Fruit fly (Drosophila melanogaster): ENCODE results near the gene CG34367.

CG34367 gene

dm6 chr2L:10362408-10363067, 8.8 kb upstream of the CG34367 start, which contains the start of the genes Cand1 and pim (continued):
- peak; percentile 48; the same call in 1 of the 3 replicates for TF ChIP-seq CG17361 (GFP tag; IDR thresholded peaks at IDR 0.05)
- TF ChIP-seq lmd (GFP tag; IDR thresholded peaks at IDR 0.05), result no peak
- peak; percentile 81 for TF ChIP-seq Sry-δ (GFP tag; optimal IDR thresholded peaks at IDR 0.05)
- TF ChIP-seq CG6689 (GFP tag; IDR thresholded peaks at IDR 0.05), result no peak
- TF ChIP-seq CG1603 (tag; optimal IDR thresholded peaks at IDR 0.05), result peak; percentile 91
- TF ChIP-seq fru (optimal IDR thresholded peaks at IDR 0.05), result no peak
- TF ChIP-seq bsh (GFP tag; optimal IDR thresholded peaks at IDR 0.05), result no peak
- 0 out of 2 replicates have a peak, but pooled peaks have one; percentile 16 for TF ChIP-seq CG2129 (GFP tag; IDR thresholded peaks at IDR 0.05; ENCODE audit: partially characterized antibody)
- TF ChIP-seq trem (tag; optimal IDR thresholded peaks at IDR 0.05), result peak; percentile 81
- TF ChIP-seq fd64A (GFP tag; optimal IDR thresholded peaks at IDR 0.05), result no peak
- no peak for TF ChIP-seq CG12236 (GFP tag; optimal IDR thresholded peaks at IDR 0.05)
- TF ChIP-seq chinmo (GFP tag; IDR thresholded peaks at IDR 0.05; ENCODE audit: partially characterized antibody), result 0 out of 4 replicates have a peak, but pooled peaks have one; percentile 38
- no peak for TF ChIP-seq dimm (GFP tag; IDR thresholded peaks at IDR 0.05)
- TF ChIP-seq E2f2 (GFP tag; IDR thresholded peaks at IDR 0.05), result peak; percentile 83
- TF ChIP-seq CG11456 (GFP tag; IDR thresholded peaks at IDR 0.05), result no peak
- no peak for TF ChIP-seq fd3F (GFP tag; optimal IDR thresholded peaks at IDR 0.05)
- TF ChIP-seq bab2 (GFP tag; optimal IDR thresholded peaks at IDR 0.05), result no peak
- TF ChIP-seq gsb (GFP tag; IDR thresholded peaks at IDR 0.05), result no peak
- no peak for TF ChIP-seq mirr (GFP tag; optimal IDR thresholded peaks at IDR 0.05)
- peak; percentile 54; the same call in 1 of the 3 replicates for TF ChIP-seq HLH4C (GFP tag; IDR thresholded peaks at IDR 0.05; ENCODE audit: partially characterized antibody)
- no peak for TF ChIP-seq org-1 (GFP tag; optimal IDR thresholded peaks at IDR 0.05)
- TF ChIP-seq nmo (GFP tag; optimal IDR thresholded peaks at IDR 0.05), result peak; percentile 73
- TF ChIP-seq CG4617 (GFP tag; optimal IDR thresholded peaks at IDR 0.05; ENCODE audit: borderline replicate concordance), result peak; percentile 49
- TF ChIP-seq sd (tag; optimal IDR thresholded peaks at IDR 0.05), result peak; percentile 50
- TF ChIP-seq CG1024 (GFP tag; IDR thresholded peaks at IDR 0.05), result no peak
- TF ChIP-seq HHEX (GFP tag; optimal IDR thresholded peaks at IDR 0.05), result no peak
- no peak for TF ChIP-seq H2.0 (GFP tag; IDR thresholded peaks at IDR 0.05)
- TF ChIP-seq Fer1 (GFP tag; optimal IDR thresholded peaks at IDR 0.05), result peak; percentile 3
- TF ChIP-seq CG17328 (GFP tag; IDR thresholded peaks at IDR 0.05), result no peak
- peak; percentile 10 for TF ChIP-seq Xbp1 (GFP tag; optimal IDR thresholded peaks at IDR 0.05)
- TF ChIP-seq Bteb2 (GFP tag; optimal IDR thresholded peaks at IDR 0.05), result no peak
- peak; percentile 76 for TF ChIP-seq Dll (GFP tag; IDR thresholded peaks at IDR 0.05; ENCODE audit: partially characterized antibody)
- TF ChIP-seq nerfin-1 (tag; optimal IDR thresholded peaks at IDR 0.05), result peak; percentile 26
- peak; percentile 77 for TF ChIP-seq Dp (GFP tag; optimal IDR thresholded peaks at IDR 0.05)
- TF ChIP-seq Mrtf (GFP tag; IDR thresholded peaks at IDR 0.05), result no peak
- no peak for TF ChIP-seq Optix (GFP tag; IDR thresholded peaks at IDR 0.05)
- peak; percentile 57 for TF ChIP-seq MESR4 (GFP tag; optimal IDR thresholded peaks at IDR 0.05)
- TF ChIP-seq sug (tag; optimal IDR thresholded peaks at IDR 0.05), result peak; percentile 33
- TF ChIP-seq exex (tag; optimal IDR thresholded peaks at IDR 0.05), result no peak
- TF ChIP-seq CG9932 (GFP tag; IDR thresholded peaks at IDR 0.05), result peak; percentile 52; the same call in 1 of the 2 replicates
- TF ChIP-seq CG3726 (GFP tag; IDR thresholded peaks at IDR 0.05), result no peak
- TF ChIP-seq amos (GFP tag; IDR thresholded peaks at IDR 0.05; ENCODE audit: partially characterized antibody), result peak; percentile 71
- peak; percentile 78 for TF ChIP-seq gfzf (GFP tag; optimal IDR thresholded peaks at IDR 0.05)
- no peak for TF ChIP-seq Pdp1 (GFP tag; optimal IDR thresholded peaks at IDR 0.05)
- TF ChIP-seq Sry-β (GFP tag; optimal IDR thresholded peaks at IDR 0.05), result no peak
- no peak for TF ChIP-seq az2 (GFP tag; optimal IDR thresholded peaks at IDR 0.05)
- peak; percentile 4 for TF ChIP-seq CG2120 (GFP tag; optimal IDR thresholded peaks at IDR 0.05)
- TF ChIP-seq CG15696 (tag; optimal IDR thresholded peaks at IDR 0.05), result no peak
- TF ChIP-seq row (GFP tag; IDR thresholded peaks at IDR 0.05), result peak; percentile 78

All from whole organism, embryonic.